Worm (Caenorhabditis elegans) whole organism, L4 larva: Measurements from ENCODE around the gene hpo-19.

ENCODE experiments used
- F10B5.3 ChIP-seq: sonication (generic microtip); optimal IDR thresholded peaks from 2 replicates; lab custom pipeline; 2016; ENCODE audit warnings: mild to moderate bottlenecking, missing genetic modification characterization, missing compliant biosample characterization
- F37D6.2 ChIP-seq: sonication (generic microtip); optimal IDR thresholded peaks from 2 replicates; lab custom pipeline; 2016; ENCODE audit warnings: mild to moderate bottlenecking, missing genetic modification characterization, missing compliant biosample characterization
- F44E2.7 ChIP-seq: fragments of 200-800 bp; sonication (Bioruptor generic); IDR thresholded peaks from 2 replicates; pipeline ENCODE4 v2.1.2; 2022; ENCODE audit warnings: missing genetic modification characterization, missing compliant biosample characterization
- R02D3.7 ChIP-seq: fragments of 150-350 bp; sonication (generic microtip); optimal IDR thresholded peaks from 3 replicates; lab custom pipeline; 2014; ENCODE audit warnings: missing biosample characterization, missing genetic modification characterization
- T20F7.1 ChIP-seq: fragments of 200-800 bp; sonication (Bioruptor generic); optimal IDR thresholded peaks from 2 replicates; lab custom pipeline; 2018; ENCODE audit warnings: mild to moderate bottlenecking, missing genetic modification characterization, missing compliant biosample characterization
- Y105C5A.15 ChIP-seq: fragments of 200-800 bp; sonication (Bioruptor generic); IDR thresholded peaks from 2 replicates; pipeline ENCODE4 v1.3.6; 2022; ENCODE audit warnings: missing genetic modification characterization, missing compliant biosample characterization
- Y75B8A.6 ChIP-seq: fragments of 200-800 bp; sonication (Bioruptor generic); IDR thresholded peaks from 2 replicates; pipeline ENCODE4 v1.3.6; 2022; ENCODE audit warnings: missing genetic modification reagents, missing genetic modification characterization, missing compliant biosample characterization
- ZK337.2 ChIP-seq: fragments of 200-800 bp; sonication (Bioruptor generic); IDR thresholded peaks from 2 replicates; pipeline ENCODE4 v1.3.6; 2022; ENCODE audit warnings: missing genetic modification reagents, missing genetic modification characterization, missing compliant biosample characterization
- aha-1 ChIP-seq: fragments of 150-350 bp; peaks from one replicate; lab custom pipeline; 2014; ENCODE audit warnings: missing biosample characterization, missing genetic modification characterization
- aly-2 ChIP-seq: sonication (generic microtip); optimal IDR thresholded peaks from 2 replicates; lab custom pipeline; 2018; ENCODE audit warnings: missing biosample characterization, missing genetic modification characterization
- arid-1 ChIP-seq: fragments of 200-800 bp; sonication (Bioruptor generic); conservative IDR thresholded peaks from 2 replicates; pipeline ENCODE4 v1.3.6; 2022; ENCODE audit warnings: missing genetic modification reagents, missing genetic modification characterization, missing compliant biosample characterization
- attf-4 ChIP-seq: sonication (generic microtip); optimal IDR thresholded peaks from 3 replicates; lab custom pipeline; 2017; ENCODE audit warnings: missing biosample characterization, missing genetic modification characterization
- ceh-20 ChIP-seq: fragments of 200-800 bp; sonication (Bioruptor generic); IDR thresholded peaks from 2 replicates; pipeline ENCODE4 v1.3.6; 2022; ENCODE audit warnings: missing genetic modification reagents, missing genetic modification characterization, missing compliant biosample characterization
- ceh-62 ChIP-seq: sonication (generic microtip); optimal IDR thresholded peaks from 2 replicates; lab custom pipeline; 2017; ENCODE audit warnings: missing biosample characterization, missing genetic modification characterization
- ces-1 ChIP-seq: fragments of 150-350 bp; sonication (generic microtip); optimal IDR thresholded peaks from 4 replicates; lab custom pipeline; 2014; ENCODE audit warnings: missing biosample characterization, missing genetic modification reagents, missing genetic modification characterization
- cey-2 ChIP-seq: sonication (generic microtip); optimal IDR thresholded peaks from 3 replicates; lab custom pipeline; 2017; ENCODE audit warnings: missing genetic modification characterization, mild to moderate bottlenecking, missing compliant biosample characterization, antibody characterized with exemption, borderline replicate concordance; ENCODE audit not compliant: insufficient read depth
- daf-12 ChIP-seq: fragments of 150-350 bp; optimal IDR thresholded peaks from 2 replicates; lab custom pipeline; 2014; ENCODE audit warnings: missing biosample characterization, missing genetic modification reagents, missing genetic modification characterization
- daf-16 ChIP-seq, 3 experiments: sonication (generic microtip); optimal IDR thresholded peaks; 2 replicates each; lab custom pipeline; 2016 to 2017; ENCODE audit warnings: missing genetic modification characterization in 3 of 3, missing genetic modification reagents in 3 of 3, mild to moderate bottlenecking in 2 of 3, missing compliant biosample characterization in 2 of 3, missing biosample characterization in 1 of 3, moderate library complexity in 1 of 3
- dmd-8 ChIP-seq: fragments of 200-800 bp; sonication (Bioruptor generic); IDR thresholded peaks from 2 replicates; pipeline ENCODE4 v1.3.6; 2022; ENCODE audit warnings: missing genetic modification characterization, missing compliant biosample characterization
- dve-1 ChIP-seq: sonication (generic microtip); optimal IDR thresholded peaks from 2 replicates; lab custom pipeline; 2017; ENCODE audit warnings: antibody characterized with exemption, mild to moderate bottlenecking, missing genetic modification characterization, missing compliant biosample characterization; ENCODE audit not compliant: insufficient read depth
- fkh-10 ChIP-seq: fragments of 150-350 bp; optimal IDR thresholded peaks from 2 replicates; lab custom pipeline; 2014; ENCODE audit warnings: missing biosample characterization, missing genetic modification reagents, missing genetic modification characterization
- hif-1 ChIP-seq, 2 experiments: sonication (generic microtip); optimal IDR thresholded peaks; 2 replicates each; lab custom pipeline; 2016 to 2017; ENCODE audit warnings: missing compliant biosample characterization in 2 of 2, missing genetic modification characterization in 2 of 2, missing genetic modification reagents in 2 of 2, missing genotype in 2 of 2, mild to moderate bottlenecking in 1 of 2
- hlh-11 ChIP-seq: fragments of 200-800 bp; sonication (Bioruptor generic); optimal IDR thresholded peaks from 2 replicates; lab custom pipeline; 2018; ENCODE audit warnings: mild to moderate bottlenecking, missing genetic modification characterization, missing compliant biosample characterization
- hlh-30 ChIP-seq: sonication (generic microtip); optimal IDR thresholded peaks from 2 replicates; lab custom pipeline; 2017; ENCODE audit warnings: antibody characterized with exemption, mild to moderate bottlenecking, missing genetic modification characterization, missing compliant biosample characterization; ENCODE audit not compliant: insufficient read depth
- jun-1 ChIP-seq: fragments of 150-350 bp; optimal IDR thresholded peaks from 2 replicates; lab custom pipeline; 2014; ENCODE audit warnings: missing biosample characterization, missing genetic modification reagents, missing genetic modification characterization
- lin-1 ChIP-seq: fragments of 200-800 bp; sonication (Bioruptor generic); IDR thresholded peaks from 2 replicates; pipeline ENCODE4 v1.3.6; 2022; ENCODE audit warnings: missing genetic modification reagents, missing genetic modification characterization, missing compliant biosample characterization
- lin-15B ChIP-seq: fragments of 150-350 bp; sonication (generic microtip); optimal IDR thresholded peaks from 3 replicates; lab custom pipeline; 2014; ENCODE audit warnings: missing biosample characterization, missing genetic modification characterization
- lin-29 ChIP-seq: fragments of 200-800 bp; sonication (Bioruptor generic); IDR thresholded peaks from 2 replicates; pipeline ENCODE4 v1.3.6; 2022; ENCODE audit warnings: missing genetic modification reagents, missing genetic modification characterization, missing compliant biosample characterization
- lin-38 ChIP-seq: fragments of 200-800 bp; sonication (Bioruptor generic); IDR thresholded peaks from 2 replicates; pipeline ENCODE4 v1.3.6; 2022; ENCODE audit warnings: missing genetic modification reagents, missing genetic modification characterization, missing compliant biosample characterization
- lin-39 ChIP-seq: fragments of 150-350 bp; optimal IDR thresholded peaks from 2 replicates; lab custom pipeline; 2014; ENCODE audit warnings: missing biosample characterization, missing genetic modification reagents, missing genetic modification characterization
- lir-3 ChIP-seq: sonication (generic microtip); optimal IDR thresholded peaks from 2 replicates; lab custom pipeline; 2016; ENCODE audit warnings: mild to moderate bottlenecking, missing genetic modification characterization, missing compliant biosample characterization
- lsy-2 ChIP-seq, 2 experiments: fragments of 150-350 bp in 1 of 2; sonication (generic microtip) in 1 of 2; optimal IDR thresholded peaks; 2 replicates each; lab custom pipeline; 2014 to 2017; ENCODE audit warnings: missing biosample characterization in 2 of 2, missing genetic modification characterization in 2 of 2
- madf-9 ChIP-seq: fragments of 200-800 bp; sonication (Bioruptor generic); conservative IDR thresholded peaks from 2 replicates; pipeline ENCODE4 v1.3.6; 2022; ENCODE audit warnings: missing genetic modification reagents, missing genetic modification characterization, missing compliant biosample characterization
- mep-1 ChIP-seq: fragments of 150-350 bp; sonication (generic microtip); optimal IDR thresholded peaks from 3 replicates; lab custom pipeline; 2014; ENCODE audit warnings: missing biosample characterization, missing genetic modification characterization
- mes-2 ChIP-seq: sonication (generic microtip); optimal IDR thresholded peaks from 2 replicates; lab custom pipeline; 2016; ENCODE audit warnings: missing genotype, mild to moderate bottlenecking, missing genetic modification characterization, missing compliant biosample characterization; ENCODE audit not compliant: poor library complexity, severe bottlenecking
- mxl-2 ChIP-seq: fragments of 200-800 bp; sonication (Bioruptor generic); conservative IDR thresholded peaks from 2 replicates; pipeline ENCODE4 v1.3.6; 2022; ENCODE audit warnings: missing genetic modification reagents, missing genetic modification characterization, missing compliant biosample characterization
- mxl-3 ChIP-seq: fragments of 200-800 bp; sonication (Bioruptor generic); optimal IDR thresholded peaks from 2 replicates; lab custom pipeline; 2018; ENCODE audit warnings: mild to moderate bottlenecking, missing genetic modification characterization, missing compliant biosample characterization
- nhr-28 ChIP-seq: fragments of 150-350 bp; optimal IDR thresholded peaks from 2 replicates; lab custom pipeline; 2014; ENCODE audit warnings: missing biosample characterization, missing genetic modification characterization
- nhr-41 ChIP-seq: fragments of 200-800 bp; sonication (Bioruptor generic); IDR thresholded peaks from 2 replicates; pipeline ENCODE4 v1.3.6; 2022; ENCODE audit warnings: missing genetic modification reagents, missing genetic modification characterization, missing compliant biosample characterization
- nhr-42 ChIP-seq: fragments of 200-800 bp; sonication (Bioruptor generic); IDR thresholded peaks from 2 replicates; pipeline ENCODE4 v1.3.6; 2022; ENCODE audit warnings: missing genetic modification characterization, missing compliant biosample characterization
- nhr-6 ChIP-seq: fragments of 150-350 bp; optimal IDR thresholded peaks from 2 replicates; lab custom pipeline; 2014; ENCODE audit warnings: missing biosample characterization, missing genetic modification characterization
- nhr-76 ChIP-seq: fragments of 150-350 bp; optimal IDR thresholded peaks from 2 replicates; lab custom pipeline; 2014; ENCODE audit warnings: missing biosample characterization, missing genetic modification characterization
- nhr-77 ChIP-seq: fragments of 150-350 bp; optimal IDR thresholded peaks from 2 replicates; lab custom pipeline; 2014; ENCODE audit warnings: missing biosample characterization, missing genetic modification characterization
- pha-4 ChIP-seq, 2 experiments: fragments of 150-350 bp in 1 of 2; fragments of 200-800 bp in 1 of 2; sonication (Bioruptor generic) in 1 of 2; IDR thresholded peaks in 1 of 2; optimal IDR thresholded peaks in 1 of 2; 2 replicates each; pipeline versions ENCODE4 v1.3.6 to Lab custom; 2014 to 2022; ENCODE audit warnings: missing genetic modification characterization in 2 of 2, missing genetic modification reagents in 2 of 2, missing biosample characterization in 1 of 2, missing compliant biosample characterization in 1 of 2
- php-3 ChIP-seq: fragments of 200-800 bp; sonication (Bioruptor generic); IDR thresholded peaks from 2 replicates; pipeline ENCODE4 v1.3.6; 2022; ENCODE audit warnings: missing genetic modification reagents, missing genetic modification characterization, missing compliant biosample characterization
- skn-1 ChIP-seq: fragments of 150-350 bp; optimal IDR thresholded peaks from 2 replicates; lab custom pipeline; 2014; ENCODE audit warnings: missing biosample characterization, missing genetic modification characterization
- snpc-4 ChIP-seq: fragments of 150-350 bp; optimal IDR thresholded peaks from 2 replicates; lab custom pipeline; 2014; ENCODE audit warnings: missing biosample characterization, missing genetic modification characterization
- spr-3 ChIP-seq: fragments of 200-800 bp; sonication (Bioruptor generic); optimal IDR thresholded peaks from 2 replicates; lab custom pipeline; 2018; ENCODE audit warnings: mild to moderate bottlenecking, missing genetic modification characterization, missing compliant biosample characterization
- tra-1 ChIP-seq: fragments of 200-800 bp; sonication (Bioruptor generic); IDR thresholded peaks from 2 replicates; pipeline ENCODE4 v1.3.6; 2022; ENCODE audit warnings: missing genetic modification reagents, missing genetic modification characterization, missing compliant biosample characterization
- unc-39 ChIP-seq: sonication (generic microtip); optimal IDR thresholded peaks from 2 replicates; lab custom pipeline; 2017; ENCODE audit warnings: missing biosample characterization, missing genetic modification characterization
- zag-1 ChIP-seq: fragments of 150-350 bp; optimal IDR thresholded peaks from 2 replicates; lab custom pipeline; 2014; ENCODE audit warnings: missing biosample characterization, missing genetic modification characterization

Gene hpo-19

DNA sequence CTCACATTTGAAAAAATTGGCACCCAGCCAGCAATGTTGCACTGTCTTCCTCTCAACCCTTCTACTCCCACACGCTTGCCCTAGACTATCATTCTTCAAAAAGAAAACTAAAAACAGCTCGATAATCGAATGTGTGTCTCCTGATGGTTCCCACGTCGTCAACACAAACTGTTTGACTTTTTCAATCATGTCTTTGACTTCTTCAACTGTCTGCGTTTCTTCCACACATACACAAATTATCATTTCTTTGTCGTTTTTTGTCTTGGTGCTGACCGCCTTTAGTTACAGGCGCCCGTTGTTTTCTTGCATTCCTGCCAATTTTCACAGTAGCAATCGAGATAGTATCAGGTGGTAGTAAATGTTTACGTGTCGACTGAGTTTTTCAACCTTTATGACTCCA, 26.2 kb downstream of the hpo-19 start:
- TF ChIP-seq ZK337.2 (GFP tag; lab: Robert Waterston, UW) (no peak), zag-1 (tag; lab: Kevin White, UChicago) (no peak), jun-1 (tag; lab: Kevin White, UChicago) (no peak), daf-12 (tag; lab: Kevin White, UChicago) (no peak), nhr-42 (no peak), F37D6.2 (no peak), mxl-3 (GFP tag; lab: Kevin White, UChicago) (no peak), nhr-6 (tag; lab: Kevin White, UChicago) (no peak), nhr-77 (tag; lab: Kevin White, UChicago) (peak; percentile 16), hlh-30 (tag; lab: Kevin White, UChicago) (peak; percentile 73), php-3 (0 out of 2 replicates have a peak, but pooled peaks have one; percentile 31), aly-2 (tag; lab: Kevin White, UChicago) (no peak), lin-15B (tag; lab: Kevin White, UChicago) (no peak), daf-16 (GFP tag; optimal IDR thresholded peaks at IDR 0.05; lab: Kevin White, UChicago) (no peak), daf-16 (tag; optimal IDR thresholded peaks at IDR 0.05; lab: Kevin White, UChicago) (peak; percentile 78), hif-1 (tag; optimal IDR thresholded peaks at IDR 0.05; lab: Kevin White, UChicago) (no peak), lir-3 (tag; lab: Kevin White, UChicago) (no peak), nhr-76 (tag; lab: Kevin White, UChicago) (no peak), fkh-10 (GFP tag; lab: Kevin White, UChicago) (no peak), T20F7.1 (GFP tag; lab: Kevin White, UChicago) (no peak), unc-39 (tag; lab: Kevin White, UChicago) (no peak), Y105C5A.15 (GFP tag; lab: Robert Waterston, UW) (no peak), lin-1 (no peak), ceh-62 (tag; lab: Kevin White, UChicago) (no peak), ces-1 (GFP tag; lab: Kevin White, UChicago) (no peak), dmd-8 (GFP tag; lab: Robert Waterston, UW) (no peak), nhr-41 (no peak), madf-9 (GFP tag; lab: Robert Waterston, UW) (no peak), tra-1 (GFP tag; lab: Robert Waterston, UW) (no peak), mep-1 (peak; percentile 7), pha-4 (GFP tag; IDR thresholded peaks at IDR 0.05; lab: Robert Waterston, UW) (no peak), pha-4 (tag; optimal IDR thresholded peaks at IDR 0.05; lab: Kevin White, UChicago) (no peak), mes-2 (no peak), aha-1 (peak; percentile 18), nhr-28 (tag; lab: Kevin White, UChicago) (peak; percentile 76), mxl-2 (GFP tag; lab: Robert Waterston, UW) (no peak), dve-1 (peak; percentile 27), Y75B8A.6 (GFP tag; lab: Robert Waterston, UW) (no peak), F10B5.3 (tag; lab: Kevin White, UChicago) (no peak), ceh-20 (GFP tag; lab: Robert Waterston, UW) (no peak), lsy-2 (tag; optimal IDR thresholded peaks at IDR 0.05; lab: Kevin White, UChicago) (no peak), attf-4 (tag; lab: Kevin White, UChicago) (no peak), snpc-4 (tag; lab: Kevin White, UChicago) (no peak), cey-2 (tag; lab: Kevin White, UChicago) (no peak), arid-1 (GFP tag; lab: Robert Waterston, UW) (no peak), spr-3 (GFP tag; lab: Kevin White, UChicago) (no peak), hlh-11 (peak; percentile 51), lin-38 (GFP tag; lab: Robert Waterston, UW) (no peak), lin-29 (GFP tag; lab: Robert Waterston, UW) (no peak), R02D3.7 (tag; lab: Kevin White, UChicago) (no peak), lin-39 (tag; lab: Kevin White, UChicago) (no peak), F44E2.7 (no peak), skn-1 (tag; lab: Kevin White, UChicago) (no peak)
